Worm (Caenorhabditis elegans) whole organism, L4/young adult: Measurements from ENCODE around the gene ubc-19.

Experiments used
- W03F9.2 ChIP-seq: fragments of 150-350 bp; optimal IDR thresholded peaks from 2 replicates; lab custom pipeline; 2014; ENCODE audit warnings: missing biosample characterization, missing genetic modification characterization
- dao-5 ChIP-seq: sonication (generic microtip); optimal IDR thresholded peaks from 2 replicates; lab custom pipeline; 2016; ENCODE audit warnings: missing genotype, missing genetic modification characterization, moderate library complexity, missing compliant biosample characterization
- him-1 ChIP-seq: sonication (generic microtip); optimal IDR thresholded peaks from 2 replicates; lab custom pipeline; 2016; ENCODE audit warnings: missing genotype, missing genetic modification reagents, missing genetic modification characterization, missing compliant biosample characterization

The ubc-19 gene

DNA sequence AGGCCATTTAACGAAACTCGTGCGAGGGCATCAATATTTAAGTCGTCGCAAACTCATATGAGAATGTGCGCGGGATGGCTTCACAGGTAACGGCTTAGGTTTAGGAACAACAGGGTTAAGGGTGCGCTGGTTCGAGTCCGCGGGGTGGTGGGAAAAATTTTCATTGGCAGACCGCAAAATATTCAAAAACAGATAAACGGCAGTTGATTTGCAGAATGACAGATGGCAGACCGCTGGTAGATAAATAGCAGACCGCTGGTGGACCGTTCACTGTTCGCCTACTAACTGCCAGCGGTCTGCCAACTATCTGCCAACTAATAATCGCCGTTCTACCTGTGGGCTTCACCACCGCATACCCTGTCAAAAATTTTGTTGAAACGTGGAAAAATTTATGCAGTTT is 22.6 kb upstream of the ubc-19 start:
- TF ChIP-seq dao-5 (tag; lab: Kevin White, UChicago): no peak
- no peak for TF ChIP-seq W03F9.2 (tag; lab: Kevin White, UChicago)
- TF ChIP-seq him-1 (tag; lab: Kevin White, UChicago): no peak

DNA sequence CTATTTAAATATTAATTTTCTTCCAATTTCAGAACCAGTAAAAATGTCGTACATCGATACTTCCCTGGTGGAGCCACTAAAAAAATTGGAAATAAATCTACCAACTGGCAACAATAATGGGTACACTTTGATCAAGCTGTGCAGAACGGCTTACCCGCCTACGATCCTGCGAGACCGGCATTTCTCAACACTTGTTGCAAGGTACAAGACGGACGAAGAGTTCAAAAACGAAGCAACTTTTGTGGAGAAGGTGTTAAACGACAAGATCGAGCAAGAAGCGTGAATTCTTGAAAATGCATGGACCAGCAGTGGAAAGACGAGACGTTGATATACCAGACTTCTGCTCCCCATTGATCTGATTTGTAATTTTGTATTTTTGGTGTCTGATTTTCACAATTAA is 21.8 kb upstream of the ubc-19 start:
- TF ChIP-seq him-1 (tag; lab: Kevin White, UChicago): no peak
- no peak for TF ChIP-seq dao-5 (tag; lab: Kevin White, UChicago)
- no peak for TF ChIP-seq W03F9.2 (tag; lab: Kevin White, UChicago)

DNA sequence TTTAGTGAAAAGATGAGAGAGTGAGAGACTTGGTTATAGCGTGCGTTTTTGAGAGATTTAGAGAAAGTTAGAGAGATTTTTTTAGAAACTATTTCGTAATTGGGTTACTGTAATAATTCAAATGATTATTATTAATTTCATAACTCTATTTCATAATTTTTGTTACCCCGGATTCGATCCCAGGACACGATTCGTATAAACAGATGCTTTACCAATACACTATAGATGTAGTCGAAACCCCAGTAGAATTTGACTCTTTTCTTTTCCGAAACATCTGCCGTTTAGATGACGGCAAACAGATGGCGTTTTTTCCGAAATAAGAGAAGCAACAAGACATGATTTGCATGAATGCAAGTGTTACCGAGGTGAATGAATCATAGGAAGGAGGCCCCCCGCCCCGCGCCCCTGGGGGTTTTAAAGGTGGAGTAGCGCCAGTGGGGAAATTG is 20.5 kb upstream of the ubc-19 start:
- TF ChIP-seq dao-5 (tag; lab: Kevin White, UChicago) (no peak), W03F9.2 (tag; lab: Kevin White, UChicago) (no peak), him-1 (tag; lab: Kevin White, UChicago) (no peak)

DNA sequence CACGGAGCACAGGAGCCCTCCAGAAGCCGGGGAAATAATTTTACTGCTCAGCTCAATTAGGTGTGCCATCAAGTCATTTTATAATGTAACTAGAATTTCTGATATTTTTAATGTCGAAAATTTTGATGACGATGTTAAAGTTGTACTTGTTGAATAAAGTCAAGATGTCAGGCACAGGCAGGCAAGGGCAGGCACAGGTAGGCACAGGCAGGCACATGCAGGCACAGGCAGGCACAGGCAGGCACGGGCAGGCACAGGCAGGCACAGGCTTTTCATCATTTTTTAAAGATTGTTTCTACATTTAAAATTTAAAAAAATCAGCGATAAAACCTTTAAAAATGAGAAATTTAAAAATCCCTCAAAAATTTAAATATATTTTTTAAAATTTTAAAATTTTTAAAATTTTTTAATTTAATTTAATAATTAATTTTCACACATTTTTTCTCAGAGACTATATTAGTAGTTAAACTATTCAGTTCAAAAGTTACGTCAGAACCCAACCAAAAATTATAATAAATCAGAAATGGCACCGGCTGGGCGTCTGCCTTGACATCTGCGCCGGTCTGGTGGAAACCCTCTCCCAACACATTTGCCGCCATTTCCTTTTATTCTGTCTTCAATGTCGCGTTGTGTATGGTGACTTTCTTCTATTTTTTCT is 19.8 kb upstream of the ubc-19 start, which contains the start of gene Y17D7C.6:
Y17D7C.6 (plus strand) TSS at position 608 of the 658 bp plus-strand sequence.
- no peak for TF ChIP-seq him-1 (tag; lab: Kevin White, UChicago)
- TF ChIP-seq W03F9.2 (tag; lab: Kevin White, UChicago): no peak
- no peak for TF ChIP-seq dao-5 (tag; lab: Kevin White, UChicago)

DNA sequence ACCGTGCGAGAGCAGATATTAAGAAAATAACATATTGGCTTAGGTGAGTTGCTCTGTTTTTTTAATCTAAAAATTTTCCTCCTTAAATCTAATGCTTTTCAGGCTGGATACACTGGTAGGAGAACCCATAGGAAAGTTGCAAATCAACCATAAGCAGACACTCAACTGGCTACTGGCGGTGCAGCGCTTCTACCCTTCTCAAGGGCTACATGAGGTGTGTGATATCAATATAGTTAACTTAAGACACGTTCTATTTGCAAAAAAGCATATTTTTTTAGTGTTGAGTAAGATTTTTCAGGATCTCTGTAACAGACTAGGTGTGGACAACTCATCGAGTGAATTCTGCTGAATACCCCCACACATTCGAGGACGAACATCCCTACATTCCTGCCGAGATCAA is 18.5 kb upstream of the ubc-19 start:
- TF ChIP-seq W03F9.2 (tag; lab: Kevin White, UChicago) (no peak), him-1 (tag; lab: Kevin White, UChicago) (no peak), dao-5 (tag; lab: Kevin White, UChicago) (no peak)

DNA sequence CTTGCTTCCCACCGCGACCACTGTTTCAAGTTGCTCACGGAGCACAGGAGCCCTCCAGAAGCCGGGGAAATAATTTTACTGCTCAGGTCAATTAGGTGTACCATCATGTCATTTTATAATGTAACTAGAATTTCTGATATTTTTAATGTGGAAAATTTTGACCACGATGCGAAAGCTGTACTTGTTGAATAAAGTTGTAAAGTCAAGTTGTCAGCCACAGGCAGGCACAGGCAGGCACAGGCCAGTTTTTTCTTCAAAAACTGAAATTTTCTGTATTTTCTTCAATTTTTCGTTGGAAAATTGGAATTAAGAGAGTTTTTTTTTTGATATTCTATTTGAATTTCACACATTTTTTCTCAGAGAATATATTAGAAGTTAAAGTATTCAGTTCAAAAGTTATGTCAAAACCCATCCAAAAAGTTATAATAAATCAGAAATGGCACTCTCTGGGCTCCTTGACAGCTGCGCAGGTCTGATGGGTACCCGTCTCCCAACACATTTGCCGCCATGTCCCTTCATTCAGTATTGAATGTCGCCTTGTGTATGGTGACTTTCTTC is 16.6 kb upstream of the ubc-19 start, which contains the start of gene Y17D7C.1:
Y17D7C.1 (plus strand) TSS at position 508 of the 558 bp plus-strand sequence.
- TF ChIP-seq him-1 (tag; lab: Kevin White, UChicago): no peak
- TF ChIP-seq dao-5 (tag; lab: Kevin White, UChicago): no peak
- no peak for TF ChIP-seq W03F9.2 (tag; lab: Kevin White, UChicago)

DNA sequence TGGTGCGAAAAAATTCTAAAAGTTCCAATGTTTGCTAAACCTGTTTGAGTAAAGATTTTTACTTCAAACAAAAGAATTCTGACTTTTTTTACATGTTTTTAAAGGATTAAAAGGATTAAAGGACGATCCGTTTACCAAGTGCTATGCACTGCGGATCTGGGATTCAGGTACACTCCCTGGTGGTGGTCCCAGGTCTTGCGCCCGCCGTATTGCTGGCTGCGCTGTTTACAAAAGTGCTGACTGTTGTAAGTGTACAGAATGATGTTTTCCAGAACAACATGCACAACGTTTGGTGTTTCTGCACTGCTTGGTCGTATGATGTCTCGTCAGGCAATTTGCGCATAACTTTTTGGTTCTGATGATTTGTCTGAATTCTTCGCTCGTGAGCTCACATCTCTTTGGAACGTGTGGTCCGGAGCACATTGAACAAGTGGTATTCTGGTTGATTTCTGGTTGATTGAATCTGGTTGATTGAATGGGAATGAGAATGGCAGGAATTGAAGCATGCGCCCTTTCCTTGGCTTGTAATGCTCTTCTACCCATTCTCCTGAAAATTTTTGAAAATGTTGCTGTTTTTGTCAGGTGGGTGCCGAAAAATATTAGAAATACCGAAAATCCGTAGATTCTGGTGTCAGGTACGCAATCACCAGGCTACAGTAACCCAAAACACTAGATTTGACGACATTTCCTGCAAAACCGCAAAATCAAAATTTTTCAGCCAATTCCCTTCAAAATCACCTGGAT is 15.9 kb upstream of the ubc-19 start:
- TF ChIP-seq W03F9.2 (tag; lab: Kevin White, UChicago): no peak
- TF ChIP-seq him-1 (tag; lab: Kevin White, UChicago): no peak
- TF ChIP-seq dao-5 (tag; lab: Kevin White, UChicago): no peak

DNA sequence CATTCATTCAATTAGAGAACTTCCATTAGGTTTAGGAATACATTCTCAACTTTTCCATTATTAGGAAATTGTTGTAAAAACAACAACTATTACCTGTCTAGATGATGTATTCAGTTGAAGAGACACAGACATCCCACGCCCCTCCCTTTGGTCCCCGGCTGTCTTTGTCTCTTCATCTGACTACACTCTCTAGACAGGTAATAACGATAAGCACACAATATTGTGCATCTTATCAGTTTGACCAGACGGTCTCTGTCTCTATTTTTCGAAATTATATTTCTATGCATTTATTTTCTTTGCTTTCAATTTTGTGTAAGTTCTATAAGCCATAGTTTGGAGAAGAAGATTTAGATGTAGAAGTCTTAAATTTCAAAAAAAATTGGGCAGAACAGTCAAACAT is 11.7 kb upstream of the ubc-19 start, which contains the start of gene Y69H2.9:
Y69H2.9 (plus strand) TSS at position 233 of the 400 bp plus-strand sequence.
- TF ChIP-seq W03F9.2 (tag; lab: Kevin White, UChicago) (no peak), dao-5 (tag; lab: Kevin White, UChicago) (no peak), him-1 (tag; lab: Kevin White, UChicago) (no peak)

DNA sequence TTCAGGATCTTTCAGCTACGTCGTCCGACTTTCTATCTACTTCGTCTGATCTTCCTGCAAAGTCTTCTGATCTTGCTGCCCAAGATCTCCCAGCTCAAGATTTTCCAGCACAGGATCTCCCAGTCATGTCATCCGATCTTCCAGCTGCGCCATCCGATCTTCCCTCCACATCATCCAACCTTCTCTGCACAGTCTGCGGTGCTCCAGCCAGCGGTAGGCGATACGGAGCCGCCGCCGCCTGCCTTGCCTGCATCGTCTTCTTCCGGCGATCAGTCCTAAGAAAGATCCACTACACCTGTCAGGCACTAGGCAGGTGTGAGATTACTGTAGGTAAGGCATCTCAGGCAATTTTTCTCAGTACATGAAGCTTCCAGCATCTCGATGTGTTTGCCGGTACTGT is 9.8 kb upstream of the ubc-19 start, which contains the start of gene nhr-241:
nhr-241 (plus strand) TSS at position 126 of the 400 bp plus-strand sequence.
- TF ChIP-seq dao-5 (tag; lab: Kevin White, UChicago): no peak
- no peak for TF ChIP-seq him-1 (tag; lab: Kevin White, UChicago)
- TF ChIP-seq W03F9.2 (tag; lab: Kevin White, UChicago): no peak

DNA sequence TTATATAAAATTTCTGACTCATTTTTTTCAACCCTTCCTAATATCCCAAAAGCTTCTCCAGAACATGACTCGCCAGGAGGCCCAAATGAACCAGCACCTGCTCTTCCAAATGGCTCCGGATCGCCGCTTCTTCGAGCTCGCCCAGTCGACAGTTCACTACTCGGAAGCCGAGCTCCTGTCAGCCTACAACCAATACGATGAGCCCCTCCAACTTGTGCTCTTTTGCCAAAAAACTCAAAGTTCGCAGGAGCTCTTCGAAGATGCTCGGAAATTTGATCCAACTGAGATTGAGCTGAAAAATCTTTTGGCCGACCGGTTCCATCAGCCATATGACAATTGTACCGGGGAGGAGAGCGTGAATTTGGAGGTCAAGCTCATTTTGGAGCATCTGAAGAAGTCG is 5.9 kb upstream of the ubc-19 start:
- TF ChIP-seq W03F9.2 (tag; lab: Kevin White, UChicago) (no peak), dao-5 (tag; lab: Kevin White, UChicago) (no peak), him-1 (tag; lab: Kevin White, UChicago) (no peak)

DNA sequence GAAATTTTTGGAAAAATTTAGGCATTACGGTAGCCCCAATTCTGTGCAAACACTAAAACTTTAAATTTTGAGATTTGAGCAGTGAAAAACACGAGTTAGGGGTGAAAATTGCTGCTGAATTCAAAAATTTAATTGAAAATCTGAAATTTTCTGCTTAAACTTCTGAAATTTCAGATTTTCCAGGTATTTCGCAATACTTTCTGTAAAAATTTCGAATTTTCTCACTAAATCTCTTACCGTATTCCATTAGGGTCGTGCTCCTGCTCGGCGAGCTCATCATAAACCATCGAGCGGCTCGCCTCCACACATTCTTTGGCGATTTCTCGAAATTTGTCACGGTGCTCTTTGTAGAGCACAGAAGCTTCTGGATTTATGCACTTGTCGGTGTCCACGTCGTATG is 2.2 kb downstream of the ubc-19 start:
- TF ChIP-seq him-1 (tag; lab: Kevin White, UChicago): no peak
- TF ChIP-seq W03F9.2 (tag; lab: Kevin White, UChicago): no peak
- TF ChIP-seq dao-5 (tag; lab: Kevin White, UChicago): no peak

DNA sequence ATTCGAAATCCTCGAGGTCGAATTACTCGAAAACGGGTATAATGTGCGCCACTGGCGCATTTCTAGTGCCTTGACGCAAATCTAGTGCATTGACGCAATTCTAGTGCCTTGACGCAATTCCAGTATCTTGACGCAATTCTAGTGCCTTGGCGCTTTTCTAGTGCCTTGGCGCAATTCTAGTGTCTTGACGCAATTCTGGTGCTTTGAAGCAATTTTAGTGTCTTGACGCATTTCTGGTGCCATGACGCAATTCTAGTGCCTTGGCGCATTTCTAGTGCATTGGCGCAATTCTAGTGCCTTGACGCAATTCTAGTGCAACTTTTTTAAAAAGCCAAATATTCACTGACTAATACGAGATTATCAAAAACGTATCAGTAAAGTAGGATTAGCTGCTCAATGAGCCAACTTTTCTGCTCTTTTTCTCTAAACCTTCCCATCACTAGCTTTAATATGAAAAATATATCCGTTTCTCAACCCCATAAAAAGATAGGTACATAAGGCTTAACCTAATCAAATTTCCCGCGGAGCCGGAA is 5.0 kb downstream of the ubc-19 start, which contains the start of gene Y69H2.17:
Y69H2.17 (plus strand) TSS at position 483 of the 533 bp plus-strand sequence.
- TF ChIP-seq W03F9.2 (tag; lab: Kevin White, UChicago) (no peak), dao-5 (tag; lab: Kevin White, UChicago) (no peak), him-1 (tag; lab: Kevin White, UChicago) (no peak)

DNA sequence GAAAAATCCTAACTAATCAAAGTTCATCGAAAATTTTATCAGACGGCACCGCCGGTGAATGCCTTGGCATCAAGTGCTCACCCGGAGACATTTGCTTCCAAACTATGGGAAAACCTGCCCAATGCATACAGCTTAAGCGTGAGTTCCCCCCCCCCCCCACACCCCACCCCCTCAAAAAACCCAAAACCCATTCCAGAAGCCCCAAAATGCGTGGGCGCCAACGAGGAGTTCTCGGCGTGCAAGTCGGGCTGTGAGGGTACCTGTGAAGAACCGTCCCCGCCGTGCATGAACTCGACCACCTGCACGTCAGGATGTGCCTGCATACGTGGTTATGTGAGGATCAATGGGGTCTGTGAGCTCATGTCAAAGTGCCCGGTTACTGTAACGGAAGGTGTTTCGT is 15.2 kb downstream of the ubc-19 start:
- no peak for TF ChIP-seq him-1 (tag; lab: Kevin White, UChicago)
- TF ChIP-seq W03F9.2 (tag; lab: Kevin White, UChicago): no peak
- no peak for TF ChIP-seq dao-5 (tag; lab: Kevin White, UChicago)
